Worm (Caenorhabditis elegans) whole organism, L3 larva: ENCODE data around the gene bath-13.

Experiments
- R02D3.7 ChIP-seq: fragments of 150-350 bp; optimal IDR thresholded peaks from 2 replicates; lab custom pipeline; 2014; ENCODE audit warnings: missing biosample characterization, missing genetic modification characterization
- ZK546.5 ChIP-seq: sonication (generic microtip); optimal IDR thresholded peaks from 2 replicates; lab custom pipeline; 2017; ENCODE audit warnings: missing biosample characterization, missing genetic modification characterization
- aly-2 ChIP-seq: fragments of 150-350 bp; optimal IDR thresholded peaks from 2 replicates; lab custom pipeline; 2014; ENCODE audit warnings: missing biosample characterization, missing genetic modification characterization
- ama-1 ChIP-seq: fragments of 150-350 bp; optimal IDR thresholded peaks from 2 replicates; lab custom pipeline; 2018
- ceh-16 ChIP-seq: sonication (generic microtip); optimal IDR thresholded peaks from 2 replicates; lab custom pipeline; 2017; ENCODE audit warnings: missing biosample characterization, missing genetic modification characterization
- ceh-28 ChIP-seq: fragments of 150-350 bp; optimal IDR thresholded peaks from 2 replicates; lab custom pipeline; 2014; ENCODE audit warnings: missing biosample characterization, missing genetic modification reagents, missing genetic modification characterization
- ceh-82 ChIP-seq: fragments of 150-350 bp; optimal IDR thresholded peaks from 2 replicates; lab custom pipeline; 2014; ENCODE audit warnings: missing biosample characterization, missing genetic modification characterization
- ceh-9 ChIP-seq: sonication (generic microtip); optimal IDR thresholded peaks from 2 replicates; lab custom pipeline; 2018; ENCODE audit warnings: missing biosample characterization, missing genetic modification characterization
- daf-12 ChIP-seq: fragments of 150-350 bp; optimal IDR thresholded peaks from 2 replicates; lab custom pipeline; 2014; ENCODE audit warnings: missing biosample characterization, missing genetic modification reagents, missing genetic modification characterization
- egl-27 ChIP-seq: sonication (generic microtip); optimal IDR thresholded peaks from 4 replicates; lab custom pipeline; 2017; ENCODE audit warnings: missing biosample characterization, missing genetic modification reagents, missing genetic modification characterization
- egl-5 ChIP-seq: fragments of 150-350 bp; optimal IDR thresholded peaks from 2 replicates; lab custom pipeline; 2017; ENCODE audit warnings: missing biosample characterization, missing genetic modification reagents, missing genetic modification characterization, inconsistent platforms
- elt-1 ChIP-seq: fragments of 150-350 bp; optimal IDR thresholded peaks from 2 replicates; lab custom pipeline; 2014; ENCODE audit warnings: missing biosample characterization, missing genetic modification characterization
- elt-2 ChIP-seq: sonication (generic microtip); optimal IDR thresholded peaks from 2 replicates; lab custom pipeline; 2016; ENCODE audit warnings: missing genetic modification reagents, mild to moderate bottlenecking, missing genetic modification characterization, missing compliant biosample characterization
- elt-3 ChIP-seq, 3 experiments: fragments of 150-350 bp in 1 of 3; sonication (generic microtip) in 2 of 3; optimal IDR thresholded peaks; 2 replicates in 2 of 3; 4 replicates in 1 of 3; lab custom pipeline; 2014 to 2017; ENCODE audit warnings: missing biosample characterization in 3 of 3, missing genetic modification characterization in 3 of 3
- eor-1 ChIP-seq, 2 experiments: fragments of 150-350 bp; optimal IDR thresholded peaks; 2 replicates each; lab custom pipeline; 2014 to 2018; ENCODE audit warnings: missing biosample characterization in 2 of 2, missing genetic modification characterization in 2 of 2
- fkh-10 ChIP-seq: sonication (generic microtip); optimal IDR thresholded peaks from 2 replicates; lab custom pipeline; 2017; ENCODE audit warnings: missing biosample characterization, missing genetic modification reagents, missing genetic modification characterization
- fkh-2 ChIP-seq: fragments of 150-350 bp; optimal IDR thresholded peaks from 2 replicates; lab custom pipeline; 2014; ENCODE audit warnings: missing biosample characterization, missing genetic modification reagents, missing genetic modification characterization
- fos-1 ChIP-seq: fragments of 150-350 bp; optimal IDR thresholded peaks from 2 replicates; lab custom pipeline; 2014; ENCODE audit warnings: missing biosample characterization, missing genetic modification characterization
- hmg-11 ChIP-seq: sonication (generic microtip); optimal IDR thresholded peaks from 2 replicates; lab custom pipeline; 2016; ENCODE audit warnings: missing genetic modification characterization, missing compliant biosample characterization
- jun-1 ChIP-seq: fragments of 150-350 bp; optimal IDR thresholded peaks from 2 replicates; lab custom pipeline; 2014; ENCODE audit warnings: missing biosample characterization, missing genetic modification reagents, missing genetic modification characterization
- lin-15B ChIP-seq: fragments of 150-350 bp; optimal IDR thresholded peaks from 2 replicates; lab custom pipeline; 2014; ENCODE audit warnings: missing biosample characterization, missing genetic modification characterization
- lin-39 ChIP-seq: fragments of 150-350 bp; optimal IDR thresholded peaks from 2 replicates; lab custom pipeline; 2018; ENCODE audit warnings: missing biosample characterization, missing genetic modification reagents, missing genetic modification characterization
- lsy-12 ChIP-seq: sonication (generic microtip); optimal IDR thresholded peaks from 2 replicates; lab custom pipeline; 2016; ENCODE audit warnings: mild to moderate bottlenecking, missing genetic modification characterization, missing compliant biosample characterization
- mdl-1 ChIP-seq: fragments of 150-350 bp; optimal IDR thresholded peaks from 2 replicates; lab custom pipeline; 2014; ENCODE audit warnings: missing biosample characterization, missing genetic modification characterization
- mml-1 ChIP-seq: fragments of 150-350 bp; sonication (generic microtip); optimal IDR thresholded peaks from 3 replicates; lab custom pipeline; 2014; ENCODE audit warnings: missing biosample characterization, missing genetic modification characterization
- nfya-1 ChIP-seq: sonication (generic microtip); optimal IDR thresholded peaks from 2 replicates; lab custom pipeline; 2017; ENCODE audit warnings: missing genetic modification characterization, mild to moderate bottlenecking, missing compliant biosample characterization, antibody characterized with exemption, moderate library complexity; ENCODE audit not compliant: insufficient read depth
- nhr-11 ChIP-seq: fragments of 150-350 bp; optimal IDR thresholded peaks from 2 replicates; lab custom pipeline; 2014; ENCODE audit warnings: missing biosample characterization, missing genetic modification characterization
- nhr-12 ChIP-seq: fragments of 150-350 bp; optimal IDR thresholded peaks from 2 replicates; lab custom pipeline; 2014; ENCODE audit warnings: missing biosample characterization, missing genetic modification characterization
- nhr-23 ChIP-seq: fragments of 150-350 bp; optimal IDR thresholded peaks from 2 replicates; lab custom pipeline; 2014; ENCODE audit warnings: missing biosample characterization, missing genetic modification reagents, missing genetic modification characterization
- nhr-237 ChIP-seq: fragments of 150-350 bp; optimal IDR thresholded peaks from 2 replicates; lab custom pipeline; 2014; ENCODE audit warnings: missing biosample characterization, missing genetic modification characterization
- nhr-25 ChIP-seq: sonication (generic microtip); optimal IDR thresholded peaks from 2 replicates; lab custom pipeline; 2017; ENCODE audit warnings: missing biosample characterization, missing genetic modification characterization
- nhr-28 ChIP-seq: fragments of 150-350 bp; optimal IDR thresholded peaks from 2 replicates; lab custom pipeline; 2014; ENCODE audit warnings: missing biosample characterization, missing genetic modification characterization
- nhr-43 ChIP-seq: sonication (generic microtip); optimal IDR thresholded peaks from 2 replicates; lab custom pipeline; 2016; ENCODE audit warnings: mild to moderate bottlenecking, missing genetic modification characterization, missing compliant biosample characterization; ENCODE audit not compliant: poor library complexity, severe bottlenecking
- nhr-67 ChIP-seq: fragments of 150-350 bp; optimal IDR thresholded peaks from 2 replicates; lab custom pipeline; 2014; ENCODE audit warnings: missing biosample characterization, missing genetic modification characterization
- nhr-77 ChIP-seq: fragments of 150-350 bp; optimal IDR thresholded peaks from 2 replicates; lab custom pipeline; 2014; ENCODE audit warnings: missing biosample characterization, missing genetic modification characterization
- pha-4 ChIP-seq: fragments of 150-350 bp; optimal IDR thresholded peaks from 2 replicates; lab custom pipeline; 2014; ENCODE audit warnings: missing biosample characterization, missing genetic modification reagents, missing genetic modification characterization
- pqm-1 ChIP-seq: fragments of 150-350 bp; optimal IDR thresholded peaks from 2 replicates; lab custom pipeline; 2017; ENCODE audit warnings: missing biosample characterization, missing genetic modification characterization, inconsistent platforms
- sea-2 ChIP-seq: fragments of 150-350 bp; sonication (generic microtip); optimal IDR thresholded peaks from 4 replicates; lab custom pipeline; 2014; ENCODE audit warnings: missing biosample characterization, missing genetic modification reagents, missing genetic modification characterization
- skn-1 ChIP-seq: fragments of 150-350 bp; optimal IDR thresholded peaks from 2 replicates; lab custom pipeline; 2014; ENCODE audit warnings: missing biosample characterization, missing genetic modification characterization
- snpc-4 ChIP-seq: fragments of 150-350 bp; optimal IDR thresholded peaks from 2 replicates; lab custom pipeline; 2014; ENCODE audit warnings: missing biosample characterization, missing genetic modification characterization
- tbx-2 ChIP-seq: sonication (generic microtip); optimal IDR thresholded peaks from 2 replicates; lab custom pipeline; 2016; ENCODE audit warnings: mild to moderate bottlenecking, missing genetic modification characterization, missing compliant biosample characterization
- unc-39 ChIP-seq: sonication (generic microtip); optimal IDR thresholded peaks from 4 replicates; lab custom pipeline; 2017; ENCODE audit warnings: missing biosample characterization, missing genetic modification characterization
- unc-62 ChIP-seq: fragments of 150-350 bp; sonication (generic microtip); optimal IDR thresholded peaks from 4 replicates; lab custom pipeline; 2014; ENCODE audit warnings: missing biosample characterization, missing genetic modification reagents, missing genetic modification characterization
- zag-1 ChIP-seq: fragments of 150-350 bp; optimal IDR thresholded peaks from 2 replicates; lab custom pipeline; 2014; ENCODE audit warnings: missing biosample characterization, missing genetic modification characterization
- ztf-11 ChIP-seq: fragments of 150-350 bp; optimal IDR thresholded peaks from 2 replicates; lab custom pipeline; 2014; ENCODE audit warnings: missing biosample characterization, missing genetic modification characterization
- ztf-4 ChIP-seq: fragments of 150-350 bp; optimal IDR thresholded peaks from 2 replicates; lab custom pipeline; 2014; ENCODE audit warnings: missing biosample characterization, missing genetic modification characterization

bath-13 gene

DNA sequence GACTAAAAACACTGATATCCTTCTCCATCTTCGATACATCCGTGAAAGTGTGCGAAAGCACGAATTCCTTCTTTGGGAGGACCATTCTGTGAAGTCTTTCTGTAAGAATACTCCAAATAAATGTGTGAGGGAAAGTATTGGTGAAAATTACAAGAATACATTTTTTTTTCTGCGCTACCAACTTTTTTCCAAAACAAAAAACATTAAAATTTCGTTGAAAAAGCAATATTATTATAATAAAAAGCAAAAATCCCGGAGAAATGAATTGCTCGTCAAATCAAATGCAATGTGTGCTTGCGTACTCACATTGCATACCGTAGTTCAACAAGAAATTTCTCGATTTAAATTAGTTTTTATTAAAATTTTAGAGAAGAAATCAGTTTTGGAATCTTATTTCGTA, at the start of gene bath-13:
bath-13 (minus strand) TSS at position 101 of the 400 bp plus-strand sequence.
- no peak for TF ChIP-seq fkh-10
- TF ChIP-seq unc-62 (GFP tag; lab: Kevin White, UChicago) = no peak
- no peak for TF ChIP-seq ceh-9 (tag; lab: Kevin White, UChicago)
- TF ChIP-seq ZK546.5 (tag; lab: Kevin White, UChicago) = no peak
- no peak for TF ChIP-seq nhr-77 (tag; lab: Kevin White, UChicago)
- TF ChIP-seq nhr-237 = no peak
- no peak for TF ChIP-seq lin-15B (tag; lab: Kevin White, UChicago)
- TF ChIP-seq fos-1 = no peak
- no peak for TF ChIP-seq nhr-67 (tag; lab: Kevin White, UChicago)
- no peak for TF ChIP-seq nhr-43 (tag; lab: Kevin White, UChicago)
- TF ChIP-seq aly-2 (tag; lab: Kevin White, UChicago) = no peak
- no peak for TF ChIP-seq ceh-82
- TF ChIP-seq mml-1 (tag; lab: Kevin White, UChicago) = no peak
- TF ChIP-seq skn-1 (tag; lab: Kevin White, UChicago) = no peak
- no peak for TF ChIP-seq fkh-2
- TF ChIP-seq ceh-28 (tag; lab: Kevin White, UChicago) = no peak
- TF ChIP-seq ztf-11 (tag; lab: Kevin White, UChicago) = no peak
- TF ChIP-seq nhr-11 (tag; lab: Kevin White, UChicago) = no peak
- TF ChIP-seq, all 47 proteins: peak for 0

DNA sequence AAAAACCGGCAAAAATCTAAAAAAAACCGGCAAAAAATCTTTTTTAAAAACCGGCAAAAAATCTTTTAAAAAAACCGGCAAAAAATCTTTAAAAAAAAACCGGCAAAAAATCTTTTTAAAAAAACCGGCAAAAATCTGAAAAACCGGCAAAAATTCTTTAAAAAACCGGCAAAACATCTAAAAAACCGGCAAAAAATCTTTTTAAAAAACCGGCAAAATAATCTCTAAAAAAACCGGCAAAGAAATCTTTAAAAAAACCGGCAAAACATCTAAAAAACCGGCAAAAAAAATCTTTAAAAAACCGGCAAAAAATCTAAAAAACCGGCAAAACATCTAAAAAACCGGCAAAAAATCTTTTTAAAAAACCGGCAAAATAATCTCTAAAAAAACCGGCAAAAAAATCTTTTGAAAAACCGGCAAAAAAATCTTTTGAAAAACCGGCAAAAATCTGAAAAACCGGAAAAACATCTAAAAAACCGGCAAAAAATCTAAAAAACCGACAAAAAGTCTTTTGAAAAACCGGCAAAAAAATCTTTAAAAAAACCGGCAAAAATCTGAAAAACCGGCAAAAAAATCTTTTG, 48.6 kb upstream of the bath-13 start:
- peak; percentile 14 for TF ChIP-seq nhr-28 (tag; lab: Kevin White, UChicago)
- peak; percentile 34 for TF ChIP-seq nhr-67 (tag; lab: Kevin White, UChicago)
- TF ChIP-seq mdl-1 (tag; lab: Kevin White, UChicago) = peak; percentile 8
- peak; percentile 32 for TF ChIP-seq nhr-12 (tag; lab: Kevin White, UChicago)

DNA sequence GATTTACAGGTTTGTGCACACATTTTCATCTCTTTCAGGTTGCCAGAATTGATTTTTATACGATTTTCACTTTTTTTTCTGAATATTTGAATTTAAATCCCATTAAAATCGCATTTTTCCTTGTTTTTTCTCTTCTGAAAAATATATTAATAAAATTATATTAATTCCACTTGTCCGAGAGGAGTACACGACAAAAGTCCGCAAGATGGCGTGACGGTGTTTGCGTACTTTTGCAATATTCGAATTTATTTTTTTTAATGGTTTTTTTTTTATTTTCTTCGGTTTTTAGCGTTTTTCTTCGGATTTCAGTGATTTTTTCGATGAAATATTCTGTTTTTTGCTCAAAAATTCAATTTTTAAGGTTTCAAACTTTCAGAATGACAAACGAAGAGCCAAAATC, 43.0 kb upstream of the bath-13 start, which contains the start of gene usp-39:
usp-39 (plus strand) TSS at position 377 of the 400 bp plus-strand sequence.
- TF ChIP-seq pqm-1 (tag; lab: Kevin White, UChicago) = peak; percentile 5
- TF ChIP-seq lin-39 = peak; percentile 6
- TF ChIP-seq fkh-2 = no peak
- TF ChIP-seq nhr-28 (tag; lab: Kevin White, UChicago) = no peak
- no peak for TF ChIP-seq ceh-9 (tag; lab: Kevin White, UChicago)
- no peak for TF ChIP-seq nhr-43 (tag; lab: Kevin White, UChicago)
- TF ChIP-seq elt-1 (tag; lab: Kevin White, UChicago) = no peak
- TF ChIP-seq egl-27 = no peak
- TF ChIP-seq fos-1 = no peak
- TF ChIP-seq eor-1 (tag; optimal IDR thresholded peaks at IDR 0.05; lab: Kevin White, UChicago) = no peak
- TF ChIP-seq skn-1 (tag; lab: Kevin White, UChicago) = peak; percentile 0
- TF ChIP-seq tbx-2 (tag; lab: Kevin White, UChicago) = no peak
- TF ChIP-seq lsy-12 (tag; lab: Kevin White, UChicago) = no peak
- TF ChIP-seq ceh-28 (tag; lab: Kevin White, UChicago) = peak; percentile 53
- TF ChIP-seq pha-4 = peak; percentile 85
- TF ChIP-seq nhr-237 = no peak
- TF ChIP-seq zag-1 (tag; lab: Kevin White, UChicago) = no peak
- no peak for TF ChIP-seq ztf-4
- TF ChIP-seq nhr-77 (tag; lab: Kevin White, UChicago) = no peak
- TF ChIP-seq nhr-25 (tag; lab: Kevin White, UChicago) = no peak
- peak; percentile 45 for TF ChIP-seq ceh-82
- TF ChIP-seq elt-3 (tag; optimal IDR thresholded peaks at IDR 0.05; lab: Kevin White, UChicago) = no peak
- no peak for TF ChIP-seq mml-1 (tag; lab: Kevin White, UChicago)
- TF ChIP-seq ZK546.5 (tag; lab: Kevin White, UChicago) = no peak
- no peak for TF ChIP-seq ceh-16 (tag; lab: Kevin White, UChicago)
- TF ChIP-seq nhr-23 (tag; lab: Kevin White, UChicago) = peak; percentile 88
- TF ChIP-seq unc-62 (GFP tag; lab: Kevin White, UChicago) = peak; percentile 12
- TF ChIP-seq snpc-4 (tag; lab: Kevin White, UChicago) = peak; percentile 83
- no peak for TF ChIP-seq unc-39
- peak; percentile 53 for TF ChIP-seq fkh-10
- peak; percentile 69 for TF ChIP-seq R02D3.7 (tag; lab: Kevin White, UChicago)
- TF ChIP-seq nhr-12 (tag; lab: Kevin White, UChicago) = no peak
- TF ChIP-seq ama-1 (lab: Kevin White, UChicago) = no peak
- no peak for TF ChIP-seq daf-12 (tag; lab: Kevin White, UChicago)
- TF ChIP-seq hmg-11 = peak; percentile 88
- TF ChIP-seq nfya-1 (tag; lab: Kevin White, UChicago) = peak; percentile 75
- no peak for TF ChIP-seq mdl-1 (tag; lab: Kevin White, UChicago)
- TF ChIP-seq lin-15B (tag; lab: Kevin White, UChicago) = peak; percentile 89
- TF ChIP-seq sea-2 (GFP tag; lab: Kevin White, UChicago) = no peak
- peak; percentile 84 for TF ChIP-seq egl-5 (tag; lab: Kevin White, UChicago)
- TF ChIP-seq ztf-11 (tag; lab: Kevin White, UChicago) = no peak
- TF ChIP-seq elt-2 (tag; lab: Kevin White, UChicago) = peak; percentile 55
- TF ChIP-seq jun-1 (tag; lab: Kevin White, UChicago) = peak; percentile 45
- no peak for TF ChIP-seq nhr-67 (tag; lab: Kevin White, UChicago)
- TF ChIP-seq nhr-11 (tag; lab: Kevin White, UChicago) = no peak
- no peak for TF ChIP-seq aly-2 (tag; lab: Kevin White, UChicago)
